Fruit fly (Drosophila melanogaster) whole organism, embryonic: ENCODE measurements around the gene Hmbs.
A peak's percentile ranks its signal among the peaks of the same experiment; 100 is the strongest.

Experiments used
- Aef1 ChIP-seq: fragments of 200-800 bp; sonication (Bioruptor generic); IDR thresholded peaks from 3 replicates; pipeline ENCODE4 v1.3.6; 2022; ENCODE audit warnings: missing biosample characterization, missing genetic modification characterization
- B-H2 ChIP-seq: fragments of 200-800 bp; sonication (Bioruptor generic); optimal IDR thresholded peaks from 2 replicates; lab custom pipeline; 2018; ENCODE audit warnings: missing biosample characterization, mild to moderate bottlenecking, missing genetic modification characterization
- Blimp-1 ChIP-seq: fragments of 200-800 bp; sonication (Bioruptor generic); optimal IDR thresholded peaks from 3 replicates; lab custom pipeline; 2018; ENCODE audit warnings: missing biosample characterization, missing genetic modification characterization, mild to moderate bottlenecking, moderate library complexity, missing genetic modification reagents
- CG12219 ChIP-seq: fragments of 200-800 bp; sonication (Bioruptor generic); optimal IDR thresholded peaks from 3 replicates; lab custom pipeline; 2018; ENCODE audit warnings: missing biosample characterization, mild to moderate bottlenecking, missing genetic modification characterization
- CG12236 ChIP-seq: fragments of 200-800 bp; sonication (Bioruptor generic); optimal IDR thresholded peaks from 2 replicates; lab custom pipeline; 2016; ENCODE audit warnings: missing biosample characterization, missing genetic modification characterization
- CG13424 ChIP-seq: fragments of 200-800 bp; sonication (Bioruptor generic); optimal IDR thresholded peaks from 2 replicates; lab custom pipeline; 2019; ENCODE audit warnings: missing biosample characterization, mild to moderate bottlenecking, missing genetic modification characterization, moderate library complexity
- CG17359 ChIP-seq: fragments of 200-800 bp; sonication (Bioruptor generic); optimal IDR thresholded peaks from 3 replicates; lab custom pipeline; 2018; ENCODE audit warnings: missing biosample characterization, mild to moderate bottlenecking, missing genetic modification characterization, moderate library complexity
- CG2120 ChIP-seq: fragments of 200-800 bp; sonication (Bioruptor generic); optimal IDR thresholded peaks from 3 replicates; lab custom pipeline; 2016; ENCODE audit warnings: missing biosample characterization, missing genetic modification characterization
- CG2202 ChIP-seq: fragments of 200-800 bp; sonication (Bioruptor generic); optimal IDR thresholded peaks from 2 replicates; lab custom pipeline; 2018; ENCODE audit warnings: missing biosample characterization, mild to moderate bottlenecking, missing genetic modification characterization
- CG30403 ChIP-seq: fragments of 200-800 bp; sonication (Bioruptor generic); optimal IDR thresholded peaks from 3 replicates; lab custom pipeline; 2016; ENCODE audit warnings: missing biosample characterization, missing genetic modification characterization
- CG32532 ChIP-seq: fragments of 200-800 bp; sonication (Bioruptor generic); IDR thresholded peaks from 2 replicates; pipeline ENCODE4 v1.3.6; 2022; ENCODE audit warnings: missing biosample characterization, missing genetic modification characterization
- CG32772 ChIP-seq: fragments of 200-800 bp; sonication (Bioruptor generic); IDR thresholded peaks from 2 replicates; pipeline ENCODE4 v1.3.6; 2022; ENCODE audit warnings: missing biosample characterization, missing genetic modification characterization
- CG4360 ChIP-seq: fragments of 200-800 bp; sonication (Bioruptor generic); IDR thresholded peaks from 2 replicates; pipeline ENCODE4 v1.3.6; 2022; ENCODE audit warnings: missing biosample characterization, missing genetic modification characterization
- CG4424 ChIP-seq: fragments of 200-800 bp; sonication (Bioruptor generic); optimal IDR thresholded peaks from 3 replicates; lab custom pipeline; 2016; ENCODE audit warnings: missing biosample characterization, missing genetic modification characterization
- CG5180 ChIP-seq: fragments of 200-800 bp; sonication (Bioruptor generic); optimal IDR thresholded peaks from 3 replicates; lab custom pipeline; 2017; ENCODE audit warnings: missing biosample characterization, missing genetic modification characterization, mild to moderate bottlenecking, moderate library complexity, missing genetic modification reagents
- CG6175 ChIP-seq: fragments of 200-800 bp; sonication (Bioruptor generic); IDR thresholded peaks from 3 replicates; pipeline ENCODE4 v1.3.6; 2022; ENCODE audit warnings: missing biosample characterization, missing genetic modification characterization
- CG6791 ChIP-seq: fragments of 200-800 bp; sonication (Bioruptor generic); IDR thresholded peaks from 3 replicates; pipeline ENCODE4 v1.3.6; 2022; ENCODE audit warnings: missing biosample characterization, missing genetic modification characterization; ENCODE audit not compliant: partially characterized antibody
- CG7372 ChIP-seq: fragments of 200-800 bp; sonication (Bioruptor generic); IDR thresholded peaks from 2 replicates; pipeline ENCODE4 v1.3.6; 2022; ENCODE audit warnings: missing biosample characterization, missing genetic modification characterization
- CHES-1-like ChIP-seq: fragments of 200-800 bp; sonication (Bioruptor generic); optimal IDR thresholded peaks from 2 replicates; lab custom pipeline; 2016; ENCODE audit warnings: missing biosample characterization, missing genetic modification characterization
- Doc3 ChIP-seq: fragments of 200-800 bp; sonication (Bioruptor generic); IDR thresholded peaks from 3 replicates; pipeline ENCODE4 v1.3.6; 2022; ENCODE audit warnings: missing biosample characterization, missing genetic modification characterization; ENCODE audit not compliant: partially characterized antibody
- Dp ChIP-seq: fragments of 200-800 bp; sonication (Bioruptor generic); optimal IDR thresholded peaks from 2 replicates; lab custom pipeline; 2018; ENCODE audit warnings: missing biosample characterization, mild to moderate bottlenecking, missing genetic modification characterization, moderate library complexity
- Dref ChIP-seq: fragments of 200-800 bp; sonication (Bioruptor generic); IDR thresholded peaks from 2 replicates; pipeline ENCODE4 v1.3.6; 2022; ENCODE audit warnings: missing biosample characterization, missing genetic modification characterization
- E2f1 ChIP-seq: fragments of 200-800 bp; sonication (Bioruptor generic); IDR thresholded peaks from 2 replicates; pipeline ENCODE4 v1.3.6; 2022; ENCODE audit warnings: missing biosample characterization, missing genetic modification characterization
- Ets65A ChIP-seq: fragments of 200-800 bp; sonication (Bioruptor generic); peaks from one replicate; lab custom pipeline; 2016; ENCODE audit warnings: missing biosample characterization, missing genetic modification characterization
- Ets97D ChIP-seq: fragments of 200-800 bp; sonication (Bioruptor generic); optimal IDR thresholded peaks from 3 replicates; lab custom pipeline; 2016; ENCODE audit warnings: missing biosample characterization, missing genetic modification characterization
- HmgZ ChIP-seq: fragments of 200-800 bp; sonication (Bioruptor generic); optimal IDR thresholded peaks from 2 replicates; lab custom pipeline; 2018; ENCODE audit warnings: missing biosample characterization, mild to moderate bottlenecking, missing genetic modification characterization
- Kr ChIP-seq: fragments of 200-800 bp; sonication (Bioruptor generic); optimal IDR thresholded peaks from 2 replicates; lab custom pipeline; 2017; ENCODE audit warnings: missing biosample characterization, mild to moderate bottlenecking, missing genetic modification characterization
- NC2α ChIP-seq: fragments of 200-800 bp; sonication (Bioruptor generic); optimal IDR thresholded peaks from 2 replicates; lab custom pipeline; 2016; ENCODE audit warnings: missing biosample characterization, missing genetic modification characterization
- NC2β ChIP-seq: fragments of 200-800 bp; sonication (Bioruptor generic); optimal IDR thresholded peaks from 2 replicates; lab custom pipeline; 2016; ENCODE audit warnings: missing biosample characterization, missing genetic modification characterization
- NK7.1 ChIP-seq: fragments of 200-800 bp; sonication (Bioruptor generic); optimal IDR thresholded peaks from 3 replicates; lab custom pipeline; 2016; ENCODE audit warnings: missing biosample characterization, missing genetic modification characterization
- Rx ChIP-seq: fragments of 200-800 bp; sonication (Bioruptor generic); IDR thresholded peaks from 2 replicates; pipeline ENCODE4 v1.3.6; 2022; ENCODE audit warnings: missing biosample characterization, missing genetic modification characterization
- Spps ChIP-seq: fragments of 200-800 bp; sonication (Bioruptor generic); optimal IDR thresholded peaks from 2 replicates; lab custom pipeline; 2018; ENCODE audit warnings: missing biosample characterization, mild to moderate bottlenecking, missing genetic modification characterization
- Xbp1 ChIP-seq: fragments of 200-800 bp; sonication (Bioruptor generic); optimal IDR thresholded peaks from 3 replicates; lab custom pipeline; 2016; ENCODE audit warnings: missing biosample characterization, mild to moderate bottlenecking, missing genetic modification characterization
- ab ChIP-seq: fragments of 200-800 bp; sonication (Bioruptor generic); optimal IDR thresholded peaks from 2 replicates; lab custom pipeline; 2016; ENCODE audit warnings: missing biosample characterization, missing genetic modification characterization
- ara ChIP-seq: fragments of 200-800 bp; sonication (Bioruptor generic); IDR thresholded peaks from 2 replicates; pipeline ENCODE4 v1.3.6; 2022; ENCODE audit warnings: missing biosample characterization, missing genetic modification characterization
- crc ChIP-seq: fragments of 200-800 bp; sonication (Bioruptor generic); optimal IDR thresholded peaks from 2 replicates; lab custom pipeline; 2016; ENCODE audit warnings: missing biosample characterization, missing genetic modification characterization
- croc ChIP-seq: fragments of 200-800 bp; sonication (Bioruptor generic); conservative IDR thresholded peaks from 3 replicates; pipeline ENCODE4 v1.3.6; 2022; ENCODE audit warnings: missing biosample characterization, missing genetic modification characterization
- crol ChIP-seq: fragments of 200-800 bp; sonication (Bioruptor generic); IDR thresholded peaks from 2 replicates; pipeline ENCODE4 v1.3.6; 2022; ENCODE audit warnings: missing biosample characterization, missing genetic modification characterization
- dati ChIP-seq: fragments of 200-800 bp; sonication (Bioruptor generic); IDR thresholded peaks from 2 replicates; pipeline ENCODE4 v1.3.6; 2022; ENCODE audit warnings: missing biosample characterization, missing genetic modification characterization
- dimm ChIP-seq: fragments of 200-800 bp; sonication (Bioruptor generic); IDR thresholded peaks from 2 replicates; pipeline ENCODE4 v1.3.6; 2022; ENCODE audit warnings: missing biosample characterization, missing genetic modification characterization
- ewg ChIP-seq: fragments of 200-800 bp; sonication (Bioruptor generic); optimal IDR thresholded peaks from 3 replicates; lab custom pipeline; 2017; ENCODE audit warnings: mild to moderate bottlenecking, missing biosample characterization, missing genetic modification reagents, missing genetic modification characterization
- exex ChIP-seq: fragments of 200-800 bp; sonication (Bioruptor generic); optimal IDR thresholded peaks from 4 replicates; lab custom pipeline; 2018; ENCODE audit warnings: missing biosample characterization, mild to moderate bottlenecking, missing genetic modification characterization, moderate library complexity
- pan ChIP-seq, 4 experiments: fragments of >200 bp in 3 of 4; fragments of 200-800 bp in 1 of 4; sonication (Bioruptor generic) in 1 of 4; optimal IDR thresholded peaks in 3 of 4; IDR thresholded peaks in 1 of 4; 2 replicates each; pipeline versions ENCODE4 v1.3.6 to Lab custom; 2017 to 2022; ENCODE audit warnings: missing biosample characterization in 2 of 4, missing genetic modification characterization in 2 of 4, mixed read lengths in 1 of 4
- pita ChIP-seq: fragments of 200-800 bp; sonication (Bioruptor generic); optimal IDR thresholded peaks from 2 replicates; lab custom pipeline; 2017; ENCODE audit warnings: missing biosample characterization, mild to moderate bottlenecking, missing genetic modification characterization
- pnt ChIP-seq: fragments of 200-800 bp; sonication (Bioruptor generic); optimal IDR thresholded peaks from 3 replicates; lab custom pipeline; 2016; ENCODE audit warnings: missing biosample characterization, missing genetic modification characterization
- repo ChIP-seq: fragments of 200-800 bp; sonication (Bioruptor generic); optimal IDR thresholded peaks from 2 replicates; lab custom pipeline; 2016; ENCODE audit warnings: missing biosample characterization, missing genetic modification characterization
- so ChIP-seq: fragments of 200-800 bp; sonication (Bioruptor generic); IDR thresholded peaks from 3 replicates; pipeline ENCODE4 v1.3.6; 2022; ENCODE audit warnings: missing biosample characterization, missing genetic modification characterization
- tup ChIP-seq: fragments of 200-800 bp; sonication (Bioruptor generic); optimal IDR thresholded peaks from 2 replicates; lab custom pipeline; 2016; ENCODE audit warnings: missing biosample characterization, mild to moderate bottlenecking, missing genetic modification characterization, moderate library complexity
- twi ChIP-seq: fragments of 200-800 bp; optimal IDR thresholded peaks from 2 replicates; lab custom pipeline; 2019; ENCODE audit warnings: missing biosample characterization, mild to moderate bottlenecking, missing genetic modification characterization, moderate library complexity
- unpg ChIP-seq: fragments of 200-800 bp; sonication (Bioruptor generic); optimal IDR thresholded peaks from 3 replicates; lab custom pipeline; 2018; ENCODE audit warnings: missing biosample characterization, mild to moderate bottlenecking, missing genetic modification characterization, moderate library complexity
- vfl ChIP-seq: fragments of 200-800 bp; sonication (Bioruptor generic); optimal IDR thresholded peaks from 2 replicates; lab custom pipeline; 2016; ENCODE audit warnings: missing biosample characterization, missing genetic modification characterization

The Hmbs gene

DNA sequence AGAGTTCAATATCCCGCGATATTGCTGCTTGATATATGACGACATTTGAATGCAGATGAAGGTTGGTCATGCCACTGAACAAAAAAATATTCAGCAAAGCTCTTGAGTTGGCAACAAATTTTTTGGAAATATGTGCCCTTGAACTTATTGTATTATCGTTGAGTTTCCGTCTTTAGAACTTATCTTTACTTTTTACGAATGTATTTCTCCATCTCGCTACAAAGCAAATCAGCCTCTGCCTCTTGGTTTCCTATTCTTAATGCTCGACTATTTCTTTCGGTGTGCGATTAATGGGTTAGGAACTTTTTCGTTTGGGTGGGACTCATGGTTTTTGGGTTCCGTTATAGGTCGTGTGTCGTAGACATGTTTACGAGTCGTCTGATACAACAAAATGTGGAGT lies 11.6 kb upstream of the Hmbs start (continued):
- TF ChIP-seq Dp (GFP tag; lab: Kevin White, UChicago) (no peak), Aef1 (no peak; the same call in 2 of the 3 replicates), Doc3 (GFP tag; lab: Robert Waterston, UW) (no peak), dati (GFP tag; lab: Robert Waterston, UW) (no peak), Ets97D (GFP tag; lab: Kevin White, UChicago) (peak; percentile 14), vfl (GFP tag; lab: Kevin White, UChicago) (no peak), crol (no peak), pnt (GFP tag; lab: Kevin White, UChicago) (peak; percentile 64), Ets65A (GFP tag; lab: Kevin White, UChicago) (peak; percentile 94), NC2α (GFP tag; lab: Kevin White, UChicago) (peak; percentile 74), CG2120 (GFP tag; lab: Kevin White, UChicago) (peak; percentile 45), NK7.1 (GFP tag; lab: Kevin White, UChicago) (peak; percentile 4), NC2β (GFP tag; lab: Kevin White, UChicago) (peak; percentile 70), pita (GFP tag; lab: Kevin White, UChicago) (no peak), E2f1 (GFP tag; lab: Robert Waterston, UW) (peak; percentile 44), B-H2 (GFP tag; lab: Kevin White, UChicago) (no peak), CHES-1-like (GFP tag; lab: Kevin White, UChicago) (peak; percentile 63), CG7372 (peak; percentile 46; the same call in 1 of the 2 replicates), Xbp1 (GFP tag; lab: Kevin White, UChicago) (peak; percentile 75), ara (GFP tag; lab: Robert Waterston, UW) (peak; percentile 74), Spps (peak; percentile 80), CG17359 (tag; lab: Kevin White, UChicago) (peak; percentile 64), so (GFP tag; lab: Robert Waterston, UW) (0 out of 3 replicates have a peak, but pooled peaks have one; percentile 45), CG6791 (no peak), HmgZ (tag; lab: Kevin White, UChicago) (peak; percentile 33), CG4424 (peak; percentile 74), Dref (GFP tag; lab: Robert Waterston, UW) (no peak), tup (no peak), Rx (GFP tag; lab: Robert Waterston, UW) (0 out of 2 replicates have a peak, but pooled peaks have one; percentile 16), Kr (no peak), exex (tag; lab: Kevin White, UChicago) (no peak), CG4360 (0 out of 2 replicates have a peak, but pooled peaks have one; percentile 4), dimm (no peak), ewg (peak; percentile 56), pan (optimal IDR thresholded peaks at IDR 0.05; lab: Kevin White, UChicago) (no peak), pan (GFP tag; optimal IDR thresholded peaks at IDR 0.05 in 1 of 2, IDR thresholded peaks at IDR 0.05 in 1 of 2) (peak in 1 of 2 experiments; percentile 50), croc (GFP tag; lab: Robert Waterston, UW) (peak; percentile 71), CG32772 (peak; percentile 69), CG6175 (GFP tag; lab: Robert Waterston, UW) (no peak), CG5180 (GFP tag; lab: Kevin White, UChicago) (no peak), unpg (GFP tag; lab: Kevin White, UChicago) (peak; percentile 77), repo (GFP tag; lab: Kevin White, UChicago) (no peak), crc (GFP tag; lab: Kevin White, UChicago) (peak; percentile 38), CG2202 (tag; lab: Kevin White, UChicago) (peak; percentile 83), Blimp-1 (GFP tag; lab: Kevin White, UChicago) (peak; percentile 88), CG12236 (peak; percentile 67), twi (tag; lab: Kevin White, UChicago) (peak; percentile 75), CG30403 (GFP tag; lab: Kevin White, UChicago) (peak; percentile 68), CG12219 (peak; percentile 71), CG13424 (tag; lab: Kevin White, UChicago) (peak; percentile 76), CG32532 (GFP tag; lab: Robert Waterston, UW) (peak; percentile 39; the same call in 1 of the 2 replicates), ab (GFP tag; lab: Kevin White, UChicago) (no peak)
